Worm (Caenorhabditis elegans): ENCODE data around the gene spop-1.

- TF ChIP-seq pqm-1 (tag; optimal IDR thresholded peaks at IDR 0.05) (no peak), fkh-4 (tag; optimal IDR thresholded peaks at IDR 0.05; ENCODE audit: borderline replicate concordance) (no peak), fos-1 (tag; optimal IDR thresholded peaks at IDR 0.05) (no peak), nhr-12 (tag; optimal IDR thresholded peaks at IDR 0.05) (no peak), nhr-19 (GFP tag; conservative IDR thresholded peaks at IDR 0.05) (no peak), ceh-82 (tag; optimal IDR thresholded peaks at IDR 0.05) (no peak), tlp-1 (tag; optimal IDR thresholded peaks at IDR 0.05) (no peak), C16A3.4 (tag; optimal IDR thresholded peaks at IDR 0.05) (no peak), efl-1 (optimal IDR thresholded peaks at IDR 0.05) (no peak), efl-1 (GFP tag; optimal IDR thresholded peaks at IDR 0.05 in 1 of 2) (no peak), snpc-4 (tag; optimal IDR thresholded peaks at IDR 0.05) (no peak), aly-2 (tag; optimal IDR thresholded peaks at IDR 0.05) (no peak), elt-3 (tag; optimal IDR thresholded peaks at IDR 0.05) (no peak)
Observed at ce11 chrIII:10049682-10050081, 48.2 kb downstream of the spop-1 start, which contains the start of gene T16G12.1.
